Worm (Caenorhabditis elegans): Measurements from ENCODE around the gene Y75B8A.6.

DNA sequence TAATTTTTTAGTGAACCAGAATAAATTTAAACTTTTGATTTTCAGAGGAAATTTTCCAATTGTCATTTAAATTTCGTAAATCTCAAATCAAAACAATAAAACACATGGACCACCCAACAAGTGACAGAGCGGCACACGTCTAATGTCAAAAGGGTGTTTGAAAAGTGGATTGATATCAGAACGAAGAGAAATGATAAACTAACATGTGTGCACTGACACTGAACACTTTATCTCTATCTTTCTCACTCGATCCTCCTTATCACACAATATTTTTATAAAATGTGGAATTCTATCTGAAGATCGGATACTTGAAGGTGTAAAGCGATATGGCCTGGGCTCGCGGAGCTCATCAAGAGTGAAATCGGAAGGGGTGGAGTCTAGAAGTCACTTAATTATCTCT, 10.5 kb downstream of the Y75B8A.6 start:
- TF ChIP-seq akir-1 (GFP tag; optimal IDR thresholded peaks at IDR 0.05) (no peak), hsf-1 (GFP tag; IDR thresholded peaks at IDR 0.05) (no peak), dpff-1 (tag; optimal IDR thresholded peaks at IDR 0.05) (no peak), nhr-80 (tag; optimal IDR thresholded peaks at IDR 0.05) (no peak), rcor-1 (GFP tag; IDR thresholded peaks at IDR 0.05) (no peak), ztf-26 (tag; optimal IDR thresholded peaks at IDR 0.05) (no peak), unc-62 (GFP tag; optimal IDR thresholded peaks at IDR 0.05) (no peak), F33H1.4 (GFP tag; IDR thresholded peaks at IDR 0.05) (no peak), B0261.1 (tag; optimal IDR thresholded peaks at IDR 0.05) (no peak), B0019.2 (GFP tag; conservative IDR thresholded peaks at IDR 0.05) (no peak), ztf-3 (GFP tag; optimal IDR thresholded peaks at IDR 0.05) (no peak), Y56A3A.18 (GFP tag; IDR thresholded peaks at IDR 0.05) (no peak), T07F8.4 (tag; optimal IDR thresholded peaks at IDR 0.05) (no peak), repo-1 (tag; optimal IDR thresholded peaks at IDR 0.05) (no peak)
